Worm (Caenorhabditis elegans): Measurements from ENCODE around the gene srh-122.

- TF ChIP-seq hlh-15 (tag; optimal IDR thresholded peaks at IDR 0.05) (no peak), unc-55 (GFP tag; optimal IDR thresholded peaks at IDR 0.05) (no peak), rnt-1 (tag; optimal IDR thresholded peaks at IDR 0.05) (no peak), pros-1 (tag; optimal IDR thresholded peaks at IDR 0.05) (no peak)
Measured at ce11 chrV:15404859-15405258, 27.1 kb upstream of the srh-122 start, which contains the start of gene srh-258.
